Fruit fly (Drosophila melanogaster): ENCODE results near the gene CG13689.

Gene CG13689

dm6 chr2L:606165-606564 lies 3.6 kb downstream of the CG13689 start (continued):
- no peak for TF ChIP-seq Usf (GFP tag; optimal IDR thresholded peaks at IDR 0.05)
- TF ChIP-seq pho (GFP tag; optimal IDR thresholded peaks at IDR 0.05) = no peak
- peak; percentile 39 for TF ChIP-seq CG2202 (tag; optimal IDR thresholded peaks at IDR 0.05)
- no peak for TF ChIP-seq lilli (GFP tag; optimal IDR thresholded peaks at IDR 0.05)
- no peak for TF ChIP-seq CG34224 (GFP tag; IDR thresholded peaks at IDR 0.05; ENCODE audit: partially characterized antibody)
- TF ChIP-seq twi (tag; optimal IDR thresholded peaks at IDR 0.05) = no peak
- TF ChIP-seq CG10959 (GFP tag; IDR thresholded peaks at IDR 0.05) = peak; percentile 75
- peak; percentile 15 for TF ChIP-seq CHES-1-like (GFP tag; optimal IDR thresholded peaks at IDR 0.05)
- no peak for TF ChIP-seq trh (GFP tag; optimal IDR thresholded peaks at IDR 0.05)
- no peak for TF ChIP-seq gro (GFP tag; optimal IDR thresholded peaks at IDR 0.05)
- no peak for TF ChIP-seq CG12659 (GFP tag; optimal IDR thresholded peaks at IDR 0.05)
- no peak for TF ChIP-seq B-H2 (GFP tag; optimal IDR thresholded peaks at IDR 0.05)
- TF ChIP-seq CG8478 (optimal IDR thresholded peaks at IDR 0.05) = no peak
- no peak for TF ChIP-seq CG5245 (GFP tag; optimal IDR thresholded peaks at IDR 0.05)
- TF ChIP-seq mirr (GFP tag; optimal IDR thresholded peaks at IDR 0.05) = no peak
- no peak for TF ChIP-seq mam (GFP tag; optimal IDR thresholded peaks at IDR 0.05)
- no peak for TF ChIP-seq CG11398 (GFP tag; optimal IDR thresholded peaks at IDR 0.05)
- no peak for TF ChIP-seq CG7987 (GFP tag; optimal IDR thresholded peaks at IDR 0.05)
- no peak for TF ChIP-seq unpg (GFP tag; optimal IDR thresholded peaks at IDR 0.05)
- peak; percentile 52 for TF ChIP-seq CG10267 (tag; optimal IDR thresholded peaks at IDR 0.05)
- TF ChIP-seq ftz-f1 (GFP tag; optimal IDR thresholded peaks at IDR 0.05) = no peak
- TF ChIP-seq CG13775 (GFP tag; optimal IDR thresholded peaks at IDR 0.05) = peak; percentile 36
- no peak for TF ChIP-seq Pdp1 (GFP tag; optimal IDR thresholded peaks at IDR 0.05)
- TF ChIP-seq tup (GFP tag; optimal IDR thresholded peaks at IDR 0.05) = no peak
- no peak for TF ChIP-seq en (GFP tag; optimal IDR thresholded peaks at IDR 0.05)
- TF ChIP-seq CG15011 (GFP tag; optimal IDR thresholded peaks at IDR 0.05) = no peak
- no peak for TF ChIP-seq CG42726 (GFP tag; IDR thresholded peaks at IDR 0.05; ENCODE audit: partially characterized antibody)
- no peak for TF ChIP-seq hth (optimal IDR thresholded peaks at IDR 0.05)
- no peak for TF ChIP-seq CG2120 (GFP tag; optimal IDR thresholded peaks at IDR 0.05)
- no peak for TF ChIP-seq Lpt (GFP tag; optimal IDR thresholded peaks at IDR 0.05)
- no peak for TF ChIP-seq Hey (tag; optimal IDR thresholded peaks at IDR 0.05)
- TF ChIP-seq CG4854 (GFP tag; optimal IDR thresholded peaks at IDR 0.05) = no peak
- TF ChIP-seq Ada2b (GFP tag; IDR thresholded peaks at IDR 0.05) = no peak
- TF ChIP-seq Antp (GFP tag; optimal IDR thresholded peaks at IDR 0.05) = no peak
- no peak for TF ChIP-seq toy (GFP tag; IDR thresholded peaks at IDR 0.05)
- TF ChIP-seq D (optimal IDR thresholded peaks at IDR 0.05) = no peak
- peak; percentile 9 for TF ChIP-seq D (GFP tag; optimal IDR thresholded peaks at IDR 0.05)

dm6 chr2L:606952-607351 lies 4.3 kb downstream of the CG13689 start:
- TF ChIP-seq YL-1 (GFP tag; optimal IDR thresholded peaks at IDR 0.05) = no peak
- TF ChIP-seq CG4854 (GFP tag; optimal IDR thresholded peaks at IDR 0.05) = no peak
- TF ChIP-seq CG4424 (GFP tag; optimal IDR thresholded peaks at IDR 0.05) = no peak
- TF ChIP-seq nmo (GFP tag; optimal IDR thresholded peaks at IDR 0.05) = no peak
- TF ChIP-seq CG16813 (GFP tag; IDR thresholded peaks at IDR 0.05; ENCODE audit: partially characterized antibody) = no peak
- no peak for TF ChIP-seq sc (optimal IDR thresholded peaks at IDR 0.05)
- TF ChIP-seq sc (GFP tag; optimal IDR thresholded peaks at IDR 0.05) = no peak
- TF ChIP-seq Nf-YA (GFP tag; IDR thresholded peaks at IDR 0.05) = no peak

Measured in whole organism, embryonic.